Fruit fly (Drosophila melanogaster): ENCODE results near the gene Ir94c.

The Ir94c gene

dm6 chr3R:22119354-22119753 lies at the start of gene Ir94c:
TSS of gene Ir94c (minus strand) at chr3R:22119454.
- TF ChIP-seq h (optimal IDR thresholded peaks at IDR 0.05): no peak
- no peak for TF ChIP-seq insv (optimal IDR thresholded peaks at IDR 0.05)
- no peak for TF ChIP-seq Sin3A (optimal IDR thresholded peaks at IDR 0.05)
- no peak for TF ChIP-seq Myc (optimal IDR thresholded peaks at IDR 0.05)
- TF ChIP-seq ttk (optimal IDR thresholded peaks at IDR 0.05): no peak
- no peak for TF ChIP-seq psq (optimal IDR thresholded peaks at IDR 0.05)

dm6 chr3R:22163258-22163805 lies 44.1 kb upstream of the Ir94c start:
- TF ChIP-seq insv (optimal IDR thresholded peaks at IDR 0.05): no peak
- TF ChIP-seq Sin3A (optimal IDR thresholded peaks at IDR 0.05): no peak
- TF ChIP-seq ttk (optimal IDR thresholded peaks at IDR 0.05): no peak
- no peak for TF ChIP-seq psq (optimal IDR thresholded peaks at IDR 0.05)
- TF ChIP-seq Myc (optimal IDR thresholded peaks at IDR 0.05): no peak
- no peak for TF ChIP-seq h (optimal IDR thresholded peaks at IDR 0.05)

- TF ChIP-seq ttk (optimal IDR thresholded peaks at IDR 0.05) (no peak), h (optimal IDR thresholded peaks at IDR 0.05) (no peak), insv (optimal IDR thresholded peaks at IDR 0.05) (no peak), psq (optimal IDR thresholded peaks at IDR 0.05) (no peak), Myc (optimal IDR thresholded peaks at IDR 0.05) (no peak), Sin3A (optimal IDR thresholded peaks at IDR 0.05) (no peak)
Observed at dm6 chr3R:22161613-22162409, 42.6 kb upstream of the Ir94c start.

dm6 chr3R:22158699-22159098 lies 39.4 kb upstream of the Ir94c start:
- no peak for TF ChIP-seq insv (optimal IDR thresholded peaks at IDR 0.05)
- no peak for TF ChIP-seq Myc (optimal IDR thresholded peaks at IDR 0.05)
- TF ChIP-seq h (optimal IDR thresholded peaks at IDR 0.05): no peak
- no peak for TF ChIP-seq Sin3A (optimal IDR thresholded peaks at IDR 0.05)

- TF ChIP-seq Sin3A (optimal IDR thresholded peaks at IDR 0.05) (no peak), Myc (optimal IDR thresholded peaks at IDR 0.05) (no peak), psq (optimal IDR thresholded peaks at IDR 0.05) (no peak), insv (optimal IDR thresholded peaks at IDR 0.05) (no peak)
Observed at dm6 chr3R:22158243-22158642, 39.0 kb upstream of the Ir94c start.

- no peak for TF ChIP-seq Myc (optimal IDR thresholded peaks at IDR 0.05)
- no peak for TF ChIP-seq Sin3A (optimal IDR thresholded peaks at IDR 0.05)
- no peak for TF ChIP-seq psq (optimal IDR thresholded peaks at IDR 0.05)
- TF ChIP-seq insv (optimal IDR thresholded peaks at IDR 0.05): no peak
- no peak for TF ChIP-seq ttk (optimal IDR thresholded peaks at IDR 0.05)
- no peak for TF ChIP-seq h (optimal IDR thresholded peaks at IDR 0.05)
Observed at dm6 chr3R:22153693-22154092, 34.4 kb upstream of the Ir94c start.

dm6 chr3R:22152424-22152823 lies 33.2 kb upstream of the Ir94c start:
- no peak for TF ChIP-seq Sin3A (optimal IDR thresholded peaks at IDR 0.05)
- no peak for TF ChIP-seq ttk (optimal IDR thresholded peaks at IDR 0.05)
- no peak for TF ChIP-seq psq (optimal IDR thresholded peaks at IDR 0.05)

- no peak for TF ChIP-seq Sin3A (optimal IDR thresholded peaks at IDR 0.05)
- no peak for TF ChIP-seq psq (optimal IDR thresholded peaks at IDR 0.05)
- TF ChIP-seq insv (optimal IDR thresholded peaks at IDR 0.05): no peak
- no peak for TF ChIP-seq Myc (optimal IDR thresholded peaks at IDR 0.05)
- TF ChIP-seq h (optimal IDR thresholded peaks at IDR 0.05): no peak
- no peak for TF ChIP-seq ttk (optimal IDR thresholded peaks at IDR 0.05)
Observed at dm6 chr3R:22150433-22150832, 31.2 kb upstream of the Ir94c start.

- TF ChIP-seq psq (optimal IDR thresholded peaks at IDR 0.05) (no peak), Sin3A (optimal IDR thresholded peaks at IDR 0.05) (no peak), h (optimal IDR thresholded peaks at IDR 0.05) (no peak), insv (optimal IDR thresholded peaks at IDR 0.05) (no peak), ttk (optimal IDR thresholded peaks at IDR 0.05) (no peak)
Observed at dm6 chr3R:22149923-22150322, 30.7 kb upstream of the Ir94c start.

dm6 chr3R:22148274-22148673 lies 29.0 kb upstream of the Ir94c start:
- TF ChIP-seq h (optimal IDR thresholded peaks at IDR 0.05) (no peak), Myc (optimal IDR thresholded peaks at IDR 0.05) (no peak), insv (optimal IDR thresholded peaks at IDR 0.05) (no peak), psq (optimal IDR thresholded peaks at IDR 0.05) (no peak)

- TF ChIP-seq Myc (optimal IDR thresholded peaks at IDR 0.05) (no peak), ttk (optimal IDR thresholded peaks at IDR 0.05) (no peak), Sin3A (optimal IDR thresholded peaks at IDR 0.05) (no peak), psq (optimal IDR thresholded peaks at IDR 0.05) (no peak), insv (optimal IDR thresholded peaks at IDR 0.05) (no peak), h (optimal IDR thresholded peaks at IDR 0.05) (no peak)
Observed at dm6 chr3R:22147426-22147825, 28.2 kb upstream of the Ir94c start.

dm6 chr3R:22146549-22146948 lies 27.3 kb upstream of the Ir94c start:
- TF ChIP-seq Sin3A (optimal IDR thresholded peaks at IDR 0.05): no peak
- no peak for TF ChIP-seq Myc (optimal IDR thresholded peaks at IDR 0.05)
- TF ChIP-seq psq (optimal IDR thresholded peaks at IDR 0.05): no peak
- TF ChIP-seq insv (optimal IDR thresholded peaks at IDR 0.05): no peak
- no peak for TF ChIP-seq ttk (optimal IDR thresholded peaks at IDR 0.05)
- TF ChIP-seq h (optimal IDR thresholded peaks at IDR 0.05): no peak

Data from Kc167 (cell line).